Fruit fly (Drosophila melanogaster) whole organism, embryonic: ENCODE measurements around the gene Rh5.

Source experiments
- Atf3 ChIP-seq: fragments of 200-800 bp; sonication (Bioruptor generic); optimal IDR thresholded peaks from 3 replicates; lab custom pipeline; 2016; ENCODE audit warnings: missing biosample characterization, missing genetic modification characterization
- BtbVII ChIP-seq: fragments of 200-800 bp; sonication (Bioruptor generic); optimal IDR thresholded peaks from 3 replicates; lab custom pipeline; 2017; ENCODE audit warnings: missing biosample characterization, mild to moderate bottlenecking, missing genetic modification characterization
- CG10321 ChIP-seq: fragments of 200-800 bp; sonication (Bioruptor generic); IDR thresholded peaks from 2 replicates; pipeline ENCODE4 v1.3.6; 2022; ENCODE audit warnings: missing biosample characterization, missing genetic modification characterization
- CG10366 ChIP-seq: fragments of 200-800 bp; sonication (Bioruptor generic); IDR thresholded peaks from 2 replicates; pipeline ENCODE4 v1.3.6; 2022; ENCODE audit warnings: missing biosample characterization, missing genetic modification characterization
- CG10431 ChIP-seq: fragments of 200-800 bp; sonication (Bioruptor generic); optimal IDR thresholded peaks from 3 replicates; lab custom pipeline; 2018; ENCODE audit warnings: missing biosample characterization, mild to moderate bottlenecking, missing genetic modification characterization
- CG10654 ChIP-seq: fragments of 200-800 bp; sonication (Bioruptor generic); optimal IDR thresholded peaks from 2 replicates; lab custom pipeline; 2016; ENCODE audit warnings: missing biosample characterization, missing genetic modification characterization
- CG10959 ChIP-seq: fragments of 200-800 bp; sonication (Bioruptor generic); IDR thresholded peaks from 2 replicates; pipeline ENCODE4 v1.3.6; 2022; ENCODE audit warnings: missing biosample characterization, missing genetic modification characterization
- CG11456 ChIP-seq: fragments of 200-800 bp; sonication (Bioruptor generic); IDR thresholded peaks from 3 replicates; pipeline ENCODE4 v1.3.6; 2022; ENCODE audit warnings: missing biosample characterization, missing genetic modification characterization
- CG11560 ChIP-seq: fragments of 200-800 bp; sonication (Bioruptor generic); IDR thresholded peaks from 3 replicates; pipeline ENCODE4 v1.3.6; 2022; ENCODE audit warnings: missing biosample characterization, missing genetic modification characterization
- CG11695 ChIP-seq: fragments of 200-800 bp; sonication (Bioruptor generic); IDR thresholded peaks from 3 replicates; pipeline ENCODE4 v1.3.6; 2022; ENCODE audit warnings: missing biosample characterization, missing genetic modification characterization
- CG14965 ChIP-seq: fragments of 200-800 bp; sonication (Bioruptor generic); optimal IDR thresholded peaks from 2 replicates; lab custom pipeline; 2016; ENCODE audit warnings: missing biosample characterization, missing genetic modification characterization, borderline replicate concordance
- CG15479 ChIP-seq: fragments of 200-800 bp; sonication (Bioruptor generic); optimal IDR thresholded peaks from 3 replicates; lab custom pipeline; 2019; ENCODE audit warnings: missing biosample characterization, mild to moderate bottlenecking, missing genetic modification characterization, moderate library complexity
- CG17829 ChIP-seq: fragments of 200-800 bp; optimal IDR thresholded peaks from 2 replicates; lab custom pipeline; 2019; ENCODE audit warnings: missing biosample characterization, mild to moderate bottlenecking, missing genetic modification characterization, moderate library complexity
- CG17912 ChIP-seq: fragments of 200-800 bp; sonication (Bioruptor generic); optimal IDR thresholded peaks from 2 replicates; lab custom pipeline; 2018; ENCODE audit warnings: missing biosample characterization, mild to moderate bottlenecking, missing genetic modification characterization
- CG18619 ChIP-seq: fragments of 200-800 bp; sonication (Bioruptor generic); optimal IDR thresholded peaks from 3 replicates; lab custom pipeline; 2017; ENCODE audit warnings: missing biosample characterization, mild to moderate bottlenecking, missing genetic modification characterization
- CG2120 ChIP-seq: fragments of 200-800 bp; sonication (Bioruptor generic); optimal IDR thresholded peaks from 3 replicates; lab custom pipeline; 2016; ENCODE audit warnings: missing biosample characterization, missing genetic modification characterization
- CG3163 ChIP-seq: fragments of 200-800 bp; sonication (Bioruptor generic); optimal IDR thresholded peaks from 3 replicates; lab custom pipeline; 2016; ENCODE audit warnings: missing biosample characterization, missing genetic modification characterization
- CG33213 ChIP-seq: fragments of 200-800 bp; sonication (Bioruptor generic); optimal IDR thresholded peaks from 3 replicates; lab custom pipeline; 2016; ENCODE audit warnings: missing biosample characterization, missing genetic modification characterization
- CG3407 ChIP-seq: fragments of 200-800 bp; sonication (Bioruptor generic); optimal IDR thresholded peaks from 2 replicates; lab custom pipeline; 2018; ENCODE audit warnings: missing biosample characterization, mild to moderate bottlenecking, missing genetic modification characterization
- CG3726 ChIP-seq: fragments of 200-800 bp; sonication (Bioruptor generic); IDR thresholded peaks from 3 replicates; pipeline ENCODE4, ENCODE4 v1.3.6; 2022; ENCODE audit warnings: missing biosample characterization, missing genetic modification characterization
- CG4360 ChIP-seq: fragments of 200-800 bp; sonication (Bioruptor generic); IDR thresholded peaks from 2 replicates; pipeline ENCODE4 v1.3.6; 2022; ENCODE audit warnings: missing biosample characterization, missing genetic modification characterization
- CG7745 ChIP-seq: fragments of 200-800 bp; sonication (Bioruptor generic); optimal IDR thresholded peaks from 2 replicates; lab custom pipeline; 2018; ENCODE audit warnings: missing biosample characterization, mild to moderate bottlenecking, missing genetic modification characterization, moderate library complexity
- Deaf1 ChIP-seq: fragments of 200-800 bp; optimal IDR thresholded peaks from 3 replicates; lab custom pipeline; 2019; ENCODE audit warnings: missing biosample characterization, mild to moderate bottlenecking, missing genetic modification characterization, moderate library complexity
- Dip3 ChIP-seq: fragments of 200-800 bp; sonication (Bioruptor generic); optimal IDR thresholded peaks from 3 replicates; lab custom pipeline; 2016; ENCODE audit warnings: missing biosample characterization, missing genetic modification characterization
- Drgx ChIP-seq: fragments of 200-800 bp; sonication (Bioruptor generic); IDR thresholded peaks from 2 replicates; pipeline ENCODE4 v1.3.6; 2022; ENCODE audit warnings: missing biosample characterization, missing genetic modification characterization
- GATAe ChIP-seq: fragments of 200-800 bp; sonication (Bioruptor generic); conservative IDR thresholded peaks from 2 replicates; pipeline ENCODE4 v1.3.6; 2022; ENCODE audit warnings: missing biosample characterization, missing genetic modification characterization
- HHEX ChIP-seq: fragments of 200-800 bp; sonication (Bioruptor generic); optimal IDR thresholded peaks from 3 replicates; lab custom pipeline; 2017; ENCODE audit warnings: missing biosample characterization, mild to moderate bottlenecking, missing genetic modification characterization, missing genetic modification reagents
- HLH4C ChIP-seq: fragments of 200-800 bp; sonication (Bioruptor generic); IDR thresholded peaks from 3 replicates; pipeline ENCODE4 v1.3.6; 2022; ENCODE audit warnings: missing biosample characterization, missing genetic modification characterization; ENCODE audit not compliant: partially characterized antibody
- Mrtf ChIP-seq: fragments of 200-800 bp; sonication (Bioruptor generic); IDR thresholded peaks from 3 replicates; pipeline ENCODE4 v1.3.6; 2022; ENCODE audit warnings: missing biosample characterization, missing genetic modification characterization
- Opbp ChIP-seq: fragments of 200-800 bp; sonication (Bioruptor generic); IDR thresholded peaks from 3 replicates; pipeline ENCODE4 v1.3.6; 2022; ENCODE audit warnings: missing biosample characterization, missing genetic modification characterization; ENCODE audit not compliant: partially characterized antibody
- Taf1 ChIP-seq: fragments of 200-800 bp; sonication (Bioruptor generic); IDR thresholded peaks from 2 replicates; pipeline ENCODE4 v1.3.6; 2022; ENCODE audit warnings: missing biosample characterization, missing genetic modification characterization
- bigmax ChIP-seq: fragments of 200-800 bp; sonication (Bioruptor generic); optimal IDR thresholded peaks from 2 replicates; lab custom pipeline; 2018; ENCODE audit warnings: missing biosample characterization, mild to moderate bottlenecking, missing genetic modification characterization
- cg ChIP-seq: fragments of 200-800 bp; sonication (Bioruptor generic); optimal IDR thresholded peaks from 3 replicates; lab custom pipeline; 2019; ENCODE audit warnings: missing biosample characterization, mild to moderate bottlenecking, missing genetic modification characterization, moderate library complexity
- chm ChIP-seq: fragments of 200-800 bp; sonication (Bioruptor generic); IDR thresholded peaks from 2 replicates; pipeline ENCODE4 v1.3.6; 2022; ENCODE audit warnings: missing biosample characterization, missing genetic modification characterization
- danr ChIP-seq: fragments of 200-800 bp; sonication (Bioruptor generic); IDR thresholded peaks from 2 replicates; pipeline ENCODE4 v1.3.6; 2022; ENCODE audit warnings: missing biosample characterization, missing genetic modification characterization
- dm ChIP-seq: fragments of 200-800 bp; sonication (Bioruptor generic); optimal IDR thresholded peaks from 3 replicates; lab custom pipeline; 2016; ENCODE audit warnings: missing biosample characterization, missing genetic modification characterization
- en ChIP-seq: fragments of 200-800 bp; sonication (Bioruptor generic); optimal IDR thresholded peaks from 2 replicates; lab custom pipeline; 2016; ENCODE audit warnings: missing biosample characterization, missing genetic modification characterization
- exex ChIP-seq: fragments of 200-800 bp; sonication (Bioruptor generic); optimal IDR thresholded peaks from 4 replicates; lab custom pipeline; 2018; ENCODE audit warnings: missing biosample characterization, mild to moderate bottlenecking, missing genetic modification characterization, moderate library complexity
- fd102C ChIP-seq: fragments of 200-800 bp; sonication (Bioruptor generic); optimal IDR thresholded peaks from 2 replicates; lab custom pipeline; 2018; ENCODE audit warnings: missing biosample characterization, mild to moderate bottlenecking, missing genetic modification characterization, moderate library complexity
- gsb ChIP-seq: fragments of 200-800 bp; sonication (Bioruptor generic); IDR thresholded peaks from 2 replicates; pipeline ENCODE4 v1.3.6; 2022; ENCODE audit warnings: missing biosample characterization, missing genetic modification characterization
- lbe ChIP-seq: fragments of 200-800 bp; sonication (Bioruptor generic); optimal IDR thresholded peaks from 2 replicates; lab custom pipeline; 2016; ENCODE audit warnings: missing biosample characterization, mild to moderate bottlenecking, missing genetic modification characterization
- nmo ChIP-seq: fragments of 200-800 bp; sonication (Bioruptor generic); optimal IDR thresholded peaks from 2 replicates; lab custom pipeline; 2018; ENCODE audit warnings: missing biosample characterization, mild to moderate bottlenecking, missing genetic modification characterization, moderate library complexity
- oc ChIP-seq: fragments of 200-800 bp; sonication (Bioruptor generic); optimal IDR thresholded peaks from 2 replicates; lab custom pipeline; 2018; ENCODE audit warnings: missing biosample characterization, mild to moderate bottlenecking, missing genetic modification characterization, moderate library complexity
- odd ChIP-seq: fragments of 200-800 bp; sonication (Bioruptor generic); optimal IDR thresholded peaks from 2 replicates; lab custom pipeline; 2017; ENCODE audit warnings: missing biosample characterization, mild to moderate bottlenecking, missing genetic modification characterization
- phol ChIP-seq: fragments of 200-800 bp; sonication (Bioruptor generic); optimal IDR thresholded peaks from 3 replicates; lab custom pipeline; 2018; ENCODE audit warnings: missing biosample characterization, mild to moderate bottlenecking, missing genetic modification characterization, moderate library complexity
- ranshi ChIP-seq: fragments of 200-800 bp; sonication (Bioruptor generic); IDR thresholded peaks from 2 replicates; pipeline ENCODE4 v1.3.6; 2022; ENCODE audit warnings: missing biosample characterization, missing genetic modification characterization
- ro ChIP-seq: fragments of 200-800 bp; sonication (Bioruptor generic); IDR thresholded peaks from 2 replicates; pipeline ENCODE4 v1.3.6; 2022; ENCODE audit warnings: missing biosample characterization, missing genetic modification characterization
- salm ChIP-seq: fragments of 200-800 bp; sonication (Bioruptor generic); optimal IDR thresholded peaks from 2 replicates; lab custom pipeline; 2018; ENCODE audit warnings: missing biosample characterization, mild to moderate bottlenecking, missing genetic modification characterization
- sc ChIP-seq, 3 experiments: fragments of >200 bp in 2 of 3; fragments of 200-800 bp in 1 of 3; sonication (Bioruptor generic) in 1 of 3; optimal IDR thresholded peaks; 2 replicates in 2 of 3; 3 replicates in 1 of 3; lab custom pipeline; 2017; ENCODE audit warnings: mild to moderate bottlenecking in 1 of 3, missing biosample characterization in 1 of 3, missing genetic modification characterization in 1 of 3, missing genetic modification reagents in 1 of 3
- toy ChIP-seq: fragments of 200-800 bp; sonication (Bioruptor generic); IDR thresholded peaks from 2 replicates; pipeline ENCODE4 v1.3.6; 2022; ENCODE audit warnings: missing biosample characterization, missing genetic modification characterization
- trh ChIP-seq: fragments of 200-800 bp; sonication (Bioruptor generic); optimal IDR thresholded peaks from 2 replicates; lab custom pipeline; 2016; ENCODE audit warnings: missing biosample characterization, missing genetic modification characterization
- ttk ChIP-seq: fragments of 200-800 bp; sonication (Bioruptor generic); IDR thresholded peaks from 2 replicates; pipeline ENCODE4 v2.1.2; 2022; ENCODE audit warnings: missing biosample characterization, missing genetic modification characterization

Rh5 gene

dm6 chr2L:12040510-12040909 is 32.6 kb downstream of the Rh5 start, which contains the start of gene CG6766 (continued):
- no peak for TF ChIP-seq en
- no peak for TF ChIP-seq Dip3 (GFP tag; lab: Kevin White, UChicago)
- TF ChIP-seq sc (optimal IDR thresholded peaks at IDR 0.05; lab: Kevin White, UChicago) = no peak
- TF ChIP-seq sc (GFP tag; optimal IDR thresholded peaks at IDR 0.05; lab: Kevin White, UChicago) = no peak
- TF ChIP-seq bigmax (GFP tag; lab: Kevin White, UChicago) = peak; percentile 24
- no peak for TF ChIP-seq CG10366
- no peak for TF ChIP-seq CG18619 (GFP tag; lab: Kevin White, UChicago)
- TF ChIP-seq Drgx (GFP tag; lab: Robert Waterston, UW) = no peak
- no peak for TF ChIP-seq CG11560 (tag; lab: Robert Waterston, UW)
- TF ChIP-seq cg = no peak
- no peak for TF ChIP-seq CG10431 (GFP tag; lab: Kevin White, UChicago)
- no peak for TF ChIP-seq ranshi
- TF ChIP-seq trh (GFP tag; lab: Kevin White, UChicago) = no peak
- TF ChIP-seq odd = no peak
- TF ChIP-seq CG3407 (GFP tag; lab: Kevin White, UChicago) = no peak
- TF ChIP-seq CG4360 = no peak
- TF ChIP-seq Opbp (GFP tag; lab: Robert Waterston, UW) = peak; percentile 23; the same call in 2 of the 3 replicates
- no peak for TF ChIP-seq ttk
- no peak for TF ChIP-seq CG33213
- no peak for TF ChIP-seq danr (GFP tag; lab: Robert Waterston, UW)
- no peak for TF ChIP-seq Deaf1
- no peak for TF ChIP-seq BtbVII (GFP tag; lab: Kevin White, UChicago)
- TF ChIP-seq fd102C = no peak
- TF ChIP-seq dm (GFP tag; lab: Kevin White, UChicago) = peak; percentile 52
- no peak for TF ChIP-seq gsb (GFP tag; lab: Robert Waterston, UW)
- no peak for TF ChIP-seq exex (tag; lab: Kevin White, UChicago)
- TF ChIP-seq CG10654 (GFP tag; lab: Kevin White, UChicago) = no peak
- TF ChIP-seq CG10321 (GFP tag; lab: Robert Waterston, UW) = no peak
- TF ChIP-seq Mrtf (GFP tag; lab: Robert Waterston, UW) = no peak
- TF ChIP-seq Taf1 (GFP tag; lab: Robert Waterston, UW) = no peak
- peak; percentile 4 for TF ChIP-seq CG17829
- no peak for TF ChIP-seq oc (tag; lab: Kevin White, UChicago)
- TF ChIP-seq ro (GFP tag; lab: Robert Waterston, UW) = no peak
- TF ChIP-seq CG3726 (GFP tag; lab: Robert Waterston, UW) = no peak
- TF ChIP-seq toy (GFP tag; lab: Robert Waterston, UW) = no peak
- TF ChIP-seq salm (tag; lab: Kevin White, UChicago) = no peak
- TF ChIP-seq CG17912 (GFP tag; lab: Kevin White, UChicago) = no peak
- TF ChIP-seq Atf3 (GFP tag; lab: Kevin White, UChicago) = no peak
- TF ChIP-seq CG11695 (GFP tag; lab: Robert Waterston, UW) = no peak
- no peak for TF ChIP-seq CG11456 (GFP tag; lab: Robert Waterston, UW)
- TF ChIP-seq CG3163 (GFP tag; lab: Kevin White, UChicago) = no peak
- no peak for TF ChIP-seq CG10959 (GFP tag; lab: Robert Waterston, UW)
- TF ChIP-seq lbe = no peak
- peak; percentile 9 for TF ChIP-seq phol (tag; lab: Kevin White, UChicago)
- no peak for TF ChIP-seq HHEX (GFP tag; lab: Kevin White, UChicago)
- no peak for TF ChIP-seq CG15479 (GFP tag; lab: Kevin White, UChicago)
- no peak for TF ChIP-seq GATAe
- no peak for TF ChIP-seq CG7745 (tag; lab: Kevin White, UChicago)
- peak; percentile 32 for TF ChIP-seq CG2120
- TF ChIP-seq chm = no peak
- TF ChIP-seq CG14965 (GFP tag; lab: Kevin White, UChicago) = no peak
- peak; percentile 52 for TF ChIP-seq nmo (GFP tag; lab: Kevin White, UChicago)
- TF ChIP-seq HLH4C (GFP tag; lab: Robert Waterston, UW) = no peak
